Fruit fly (Drosophila melanogaster): ENCODE measurements around the gene CG6800.

DNA sequence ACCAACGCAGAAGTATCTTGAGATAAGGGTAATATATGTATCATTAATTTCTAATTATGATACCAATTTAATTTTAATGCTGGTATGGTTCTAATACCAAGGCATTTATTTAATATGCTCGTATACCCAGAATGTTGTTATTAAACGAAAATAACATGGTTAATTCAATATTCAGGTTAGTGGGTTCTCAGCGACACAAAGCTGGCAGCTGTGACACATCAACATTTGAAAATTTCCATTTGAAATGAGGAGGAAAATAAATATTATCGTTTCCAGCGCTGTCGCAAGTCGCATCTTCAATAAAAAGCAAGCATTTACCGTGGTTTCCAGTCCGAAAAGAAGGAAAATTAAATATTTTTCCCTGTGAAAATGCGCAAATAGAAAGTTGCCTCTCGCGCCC lies 45.0 kb upstream of the CG6800 start:
- no peak for TF ChIP-seq Vsx2 (GFP tag; optimal IDR thresholded peaks at IDR 0.05; ENCODE audit: partially characterized antibody)
- no peak for TF ChIP-seq brk (GFP tag; optimal IDR thresholded peaks at IDR 0.05)
- no peak for TF ChIP-seq N (GFP tag; optimal IDR thresholded peaks at IDR 0.05)
- no peak for TF ChIP-seq woc (GFP tag; optimal IDR thresholded peaks at IDR 0.05)
- no peak for TF ChIP-seq Dfd (GFP tag; optimal IDR thresholded peaks at IDR 0.05)
- no peak for TF ChIP-seq dsf (GFP tag; optimal IDR thresholded peaks at IDR 0.05; ENCODE audit: borderline replicate concordance)

Data from whole organism, wandering third instar larva.